Worm (Caenorhabditis elegans) whole organism, mixed stage, embryonic: Measurements from ENCODE around the gene B0353.1.

Experiments
- elt-1 ChIP-seq: sonication (generic microtip); optimal IDR thresholded peaks from 2 replicates; lab custom pipeline; 2017; ENCODE audit warnings: missing genetic modification characterization, mild to moderate bottlenecking, missing compliant biosample characterization, antibody characterized with exemption, moderate library complexity, borderline replicate concordance; ENCODE audit not compliant: insufficient read depth
- ztf-11 ChIP-seq: fragments of 150-350 bp; optimal IDR thresholded peaks from 2 replicates; lab custom pipeline; 2014; ENCODE audit warnings: missing biosample characterization, missing genetic modification characterization

DNA sequence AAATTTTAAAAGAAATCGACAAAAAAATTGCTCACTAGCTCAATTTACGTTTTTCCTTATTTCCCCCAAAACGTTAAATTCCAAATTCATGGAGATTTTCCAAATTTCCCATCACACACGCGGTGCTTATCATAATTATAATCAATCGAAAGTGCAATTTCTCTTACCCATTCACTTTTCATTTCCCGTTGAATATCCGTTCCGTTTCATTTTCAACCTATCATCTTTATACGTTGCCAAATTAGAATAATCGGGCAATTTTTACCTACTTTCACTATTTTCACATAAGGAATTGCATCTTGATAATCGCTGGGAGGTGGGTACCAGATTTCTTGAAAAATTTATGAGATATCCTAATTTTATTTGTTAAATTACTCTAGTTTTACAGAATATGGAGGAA lies 13.1 kb downstream of the B0353.1 start:
- TF ChIP-seq ztf-11 (no peak), elt-1 (tag; lab: Kevin White, UChicago) (no peak)
